Worm (Caenorhabditis elegans) whole organism, L1 larva: Measurements from ENCODE around the gene Y116F11B.7.

Experiments used
- F16B12.6 ChIP-seq: fragments of 150-350 bp; optimal IDR thresholded peaks from 2 replicates; lab custom pipeline; 2014; ENCODE audit warnings: missing biosample characterization, missing genetic modification characterization
- dpl-1 ChIP-seq, 3 experiments: fragments of 150-350 bp in 2 of 3; sonication (generic microtip) in 1 of 3; optimal IDR thresholded peaks; 2 replicates each; lab custom pipeline; 2014 to 2017; ENCODE audit warnings: missing biosample characterization in 3 of 3, missing genetic modification characterization in 3 of 3, missing genetic modification reagents in 3 of 3
- dsc-1 ChIP-seq: sonication (generic microtip); optimal IDR thresholded peaks from 2 replicates; lab custom pipeline; 2016; ENCODE audit warnings: mild to moderate bottlenecking, missing genetic modification characterization, missing compliant biosample characterization
- egl-13 ChIP-seq: sonication (generic microtip); optimal IDR thresholded peaks from 2 replicates; lab custom pipeline; 2016; ENCODE audit warnings: missing genotype, missing genetic modification reagents, missing genetic modification characterization, missing compliant biosample characterization
- egl-27 ChIP-seq, 2 experiments: fragments of 150-350 bp in 1 of 2; sonication (generic microtip); optimal IDR thresholded peaks; 3 replicates each; lab custom pipeline; 2017 to 2018; ENCODE audit warnings: missing biosample characterization in 2 of 2, missing genetic modification characterization in 2 of 2, missing genetic modification reagents in 2 of 2
- elt-3 ChIP-seq, 6 experiments: fragments of 150-350 bp in 1 of 6; sonication (generic microtip); optimal IDR thresholded peaks; 2 replicates each; lab custom pipeline; 2017 to 2018; ENCODE audit warnings: missing biosample characterization in 6 of 6, missing genetic modification characterization in 6 of 6, inconsistent platforms in 1 of 6
- lin-15B ChIP-seq: fragments of 150-350 bp; sonication (generic microtip); optimal IDR thresholded peaks from 3 replicates; lab custom pipeline; 2014; ENCODE audit warnings: missing biosample characterization, missing genetic modification characterization
- lin-35 ChIP-seq, 2 experiments: fragments of 150-350 bp; optimal IDR thresholded peaks; 2 replicates each; lab custom pipeline; 2014; ENCODE audit warnings: missing biosample characterization in 2 of 2, missing genetic modification characterization in 2 of 2, missing genetic modification reagents in 2 of 2
- nhr-77 ChIP-seq: fragments of 150-350 bp; optimal IDR thresholded peaks from 2 replicates; lab custom pipeline; 2014; ENCODE audit warnings: missing biosample characterization, missing genetic modification characterization
- nhr-90 ChIP-seq: sonication (generic microtip); optimal IDR thresholded peaks from 2 replicates; lab custom pipeline; 2016; ENCODE audit warnings: mild to moderate bottlenecking, missing genetic modification characterization, missing compliant biosample characterization; ENCODE audit not compliant: poor library complexity

DNA sequence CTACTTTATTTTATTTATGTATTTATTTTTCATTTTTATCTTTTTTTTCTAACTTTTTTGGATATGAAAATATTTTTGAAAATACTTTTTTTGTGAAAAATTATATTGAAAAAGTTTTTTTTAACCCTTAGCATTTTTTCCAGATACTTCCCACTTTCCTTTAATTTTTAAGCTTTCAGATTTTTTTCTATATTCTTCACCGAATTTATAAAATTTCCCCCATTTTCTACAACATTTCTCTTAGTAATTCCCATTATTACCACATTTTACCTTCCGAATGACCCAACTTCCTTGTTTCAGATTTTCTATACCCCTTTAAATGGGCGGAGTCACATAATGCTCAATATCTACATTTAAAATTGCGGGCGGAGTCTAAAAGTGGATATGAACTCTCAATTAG, 33.3 kb upstream of the Y116F11B.7 start, which contains the start of gene daf-28:
- no peak for TF ChIP-seq dpl-1 (GFP tag; optimal IDR thresholded peaks at IDR 0.05; lab: Kevin White, UChicago)
- no peak for TF ChIP-seq nhr-90 (tag; lab: Kevin White, UChicago)
- TF ChIP-seq nhr-77 (tag; lab: Kevin White, UChicago): no peak
- no peak for TF ChIP-seq elt-3 (tag; optimal IDR thresholded peaks at IDR 0.05; lab: Kevin White, UChicago)
- no peak for TF ChIP-seq lin-35 (GFP tag; optimal IDR thresholded peaks at IDR 0.05; lab: Kevin White, UChicago)
- no peak for TF ChIP-seq egl-27 (tag; optimal IDR thresholded peaks at IDR 0.05; lab: Kevin White, UChicago)
- no peak for TF ChIP-seq lin-15B (tag; lab: Kevin White, UChicago)
- no peak for TF ChIP-seq dsc-1 (tag; lab: Kevin White, UChicago)
- no peak for TF ChIP-seq egl-13 (tag; lab: Kevin White, UChicago)
- TF ChIP-seq F16B12.6 (tag; lab: Kevin White, UChicago): no peak
